Worm (Caenorhabditis elegans): ENCODE data around the gene vmo-1.
A peak's percentile ranks its signal among the peaks of the same experiment; 100 is the strongest.
"Not testable (repeated sequence)": the region's sequence is repeated elsewhere in the genome, so short reads cannot be mapped to it uniquely, and the experiment has no call there.

Gene vmo-1

ce11 chrV:20568995-20569394 is 16.1 kb upstream of the vmo-1 start, which contains the start of gene F26F2.4:
TSS of gene F26F2.4 (plus strand) at chrV:20569295.
- not testable (repeated sequence) for TF ChIP-seq nhr-237 (tag; optimal IDR thresholded peaks at IDR 0.05); F37D6.2 (tag; optimal IDR thresholded peaks at IDR 0.05); Y5F2A.4 (GFP tag; optimal IDR thresholded peaks at IDR 0.05)

ce11 chrV:20566454-20566853 is 13.6 kb upstream of the vmo-1 start, which contains the start of gene F26F2.3:
TSS of gene F26F2.3 (minus strand) at chrV:20566554.
- TF ChIP-seq daf-16 (GFP tag; optimal IDR thresholded peaks at IDR 0.05): no peak
- no peak for TF ChIP-seq daf-16 (tag; optimal IDR thresholded peaks at IDR 0.05)
- TF ChIP-seq lim-7 (GFP tag; IDR thresholded peaks at IDR 0.05): no peak
- TF ChIP-seq daf-8 (GFP tag; IDR thresholded peaks at IDR 0.05): no peak
- no peak for TF ChIP-seq D1046.2 (GFP tag; IDR thresholded peaks at IDR 0.05)
- TF ChIP-seq ceh-62 (tag; optimal IDR thresholded peaks at IDR 0.05): no peak
- TF ChIP-seq F44E2.7 (GFP tag; IDR thresholded peaks at IDR 0.05): no peak
- TF ChIP-seq dve-1 (tag; optimal IDR thresholded peaks at IDR 0.05; ENCODE audit: insufficient read depth): no peak
- no peak for TF ChIP-seq nhr-11 (tag; optimal IDR thresholded peaks at IDR 0.05)
- no peak for TF ChIP-seq tra-1 (GFP tag; IDR thresholded peaks at IDR 0.05)
- TF ChIP-seq hmg-1.1 (GFP tag; IDR thresholded peaks at IDR 0.05): no peak
- TF ChIP-seq egl-27 (tag; optimal IDR thresholded peaks at IDR 0.05): no peak
- TF ChIP-seq dmd-9 (GFP tag; IDR thresholded peaks at IDR 0.05): no peak

ce11 chrV:20564054-20564453 is 11.2 kb upstream of the vmo-1 start, which contains the start of gene F26F2.13:
TSS of gene F26F2.13 (plus strand) at chrV:20564354.
- not testable (repeated sequence) for TF ChIP-seq lin-15B (tag; optimal IDR thresholded peaks at IDR 0.05); nhr-41 (GFP tag; IDR thresholded peaks at IDR 0.05); zip-2 (tag; optimal IDR thresholded peaks at IDR 0.05)

ce11 chrV:20561795-20562194 is 8.9 kb upstream of the vmo-1 start, which contains the start of gene F26F2.1:
TSS of gene F26F2.1 (minus strand) at chrV:20561895.
- no peak for TF ChIP-seq rbr-2 (tag; optimal IDR thresholded peaks at IDR 0.05)
- TF ChIP-seq dmd-6 (GFP tag; IDR thresholded peaks at IDR 0.05): no peak
- no peak for TF ChIP-seq spr-1 (tag; optimal IDR thresholded peaks at IDR 0.05)
- TF ChIP-seq T20F7.1 (GFP tag; optimal IDR thresholded peaks at IDR 0.05): no peak
- no peak for TF ChIP-seq ceh-44 (GFP tag; IDR thresholded peaks at IDR 0.05)
- no peak for TF ChIP-seq daf-19 (GFP tag; conservative IDR thresholded peaks at IDR 0.05)
- TF ChIP-seq nhr-102 (tag; optimal IDR thresholded peaks at IDR 0.05): no peak
- no peak for TF ChIP-seq nhr-237 (tag; optimal IDR thresholded peaks at IDR 0.05)
- TF ChIP-seq lin-38 (GFP tag; IDR thresholded peaks at IDR 0.05): no peak
- no peak for TF ChIP-seq unc-62 (GFP tag; optimal IDR thresholded peaks at IDR 0.05 in 1 of 2)
- TF ChIP-seq unc-62 (tag; optimal IDR thresholded peaks at IDR 0.05): no peak
- TF ChIP-seq nhr-42 (GFP tag; IDR thresholded peaks at IDR 0.05): no peak

- TF ChIP-seq T20F7.1 (GFP tag; optimal IDR thresholded peaks at IDR 0.05) (no peak), ceh-82 (tag; optimal IDR thresholded peaks at IDR 0.05) (no peak), Y75B8A.6 (GFP tag; IDR thresholded peaks at IDR 0.05) (no peak)
Observed at ce11 chrV:20558270-20558669, 5.4 kb upstream of the vmo-1 start, which contains the start of gene abf-4. TSS of gene abf-4 (minus strand) at chrV:20558370.

- TF ChIP-seq hif-1 (tag; optimal IDR thresholded peaks at IDR 0.05) (no peak), dmd-6 (GFP tag; IDR thresholded peaks at IDR 0.05) (peak; percentile 66), ctbp-1 (GFP tag; IDR thresholded peaks at IDR 0.05) (no peak), unc-62 (GFP tag; optimal IDR thresholded peaks at IDR 0.05 in 1 of 2) (peak in 1 of 2 experiments; percentile 37), unc-62 (tag; optimal IDR thresholded peaks at IDR 0.05) (no peak)
Observed at ce11 chrV:20556260-20556659, 3.4 kb upstream of the vmo-1 start, which contains the start of gene Y38H6C.23. TSS of gene Y38H6C.23 (minus strand) at chrV:20556360.
